Worm (Caenorhabditis elegans) whole organism, mixed stage, embryonic: ENCODE results near the gene Y38H6C.24.

ENCODE experiments used
- lin-32 ChIP-seq: fragments of 200-800 bp; sonication (Bioruptor generic); optimal IDR thresholded peaks from 2 replicates; lab custom pipeline; 2018; ENCODE audit warnings: mild to moderate bottlenecking, missing genetic modification characterization, missing compliant biosample characterization
- lsy-2 ChIP-seq: fragments of 150-350 bp; optimal IDR thresholded peaks from 2 replicates; lab custom pipeline; 2014; ENCODE audit warnings: missing biosample characterization, missing genetic modification characterization
- nhr-12 ChIP-seq: fragments of 150-350 bp; optimal IDR thresholded peaks from 2 replicates; lab custom pipeline; 2014; ENCODE audit warnings: missing biosample characterization, missing genetic modification characterization
- nhr-237 ChIP-seq: fragments of 150-350 bp; optimal IDR thresholded peaks from 2 replicates; lab custom pipeline; 2014; ENCODE audit warnings: missing biosample characterization, missing genetic modification characterization
- unc-62 ChIP-seq: fragments of 150-350 bp; optimal IDR thresholded peaks from 2 replicates; lab custom pipeline; 2014; ENCODE audit warnings: missing biosample characterization, missing genetic modification reagents, missing genetic modification characterization

DNA sequence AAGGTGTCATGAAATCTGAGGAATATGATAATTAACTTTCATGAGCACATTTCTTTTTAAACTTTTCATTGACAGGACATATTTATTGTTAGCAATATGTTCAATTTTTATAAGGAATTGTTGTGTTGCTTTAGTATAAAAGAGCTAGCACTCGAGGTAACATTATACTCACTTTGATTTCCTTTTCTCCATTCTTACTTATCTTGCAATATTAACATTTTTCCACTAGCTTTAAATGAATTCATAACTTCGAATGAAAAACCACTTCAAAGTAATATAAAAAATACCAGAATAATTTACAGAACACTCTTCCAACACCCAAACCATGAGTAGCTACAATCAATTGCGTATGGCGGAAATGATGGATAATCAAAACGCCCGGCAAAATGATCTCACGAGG is 47.2 kb downstream of the Y38H6C.24 start, which contains the start of gene F26F2.5:
- TF ChIP-seq unc-62 (no peak), nhr-12 (no peak), lsy-2 (tag; lab: Kevin White, UChicago) (no peak), nhr-237 (no peak), lin-32 (GFP tag; lab: Kevin White, UChicago) (no peak)
